Fruit fly (Drosophila melanogaster): ENCODE results near the gene CG7168.
A peak's percentile ranks its signal among the peaks of the same experiment; 100 is the strongest.

The CG7168 gene

dm6 chr3R:18191867-18192266 is 34.0 kb downstream of the CG7168 start, which contains the start of gene CG14313 (continued):
- no peak for TF ChIP-seq CG8765 (GFP tag; IDR thresholded peaks at IDR 0.05)
- no peak for TF ChIP-seq Gsc (GFP tag; IDR thresholded peaks at IDR 0.05)
- TF ChIP-seq CG42726 (GFP tag; IDR thresholded peaks at IDR 0.05; ENCODE audit: partially characterized antibody) = no peak
- peak; percentile 7; the same call in 1 of the 2 replicates for TF ChIP-seq amos (GFP tag; IDR thresholded peaks at IDR 0.05; ENCODE audit: partially characterized antibody)
- no peak for TF ChIP-seq scrt (GFP tag; optimal IDR thresholded peaks at IDR 0.05)
- no peak for TF ChIP-seq CG17802 (tag; optimal IDR thresholded peaks at IDR 0.05)
- TF ChIP-seq Aef1 (GFP tag; IDR thresholded peaks at IDR 0.05) = no peak

- TF ChIP-seq CG9932 (GFP tag; IDR thresholded peaks at IDR 0.05) = peak; percentile 97
- TF ChIP-seq CkIIα-i1 (GFP tag; IDR thresholded peaks at IDR 0.05) = peak; percentile 16; the same call in 1 of the 2 replicates
- TF ChIP-seq CG3847 (GFP tag; IDR thresholded peaks at IDR 0.05) = peak; percentile 95
- TF ChIP-seq CG10147 (GFP tag; optimal IDR thresholded peaks at IDR 0.05) = peak; percentile 88
- TF ChIP-seq lilli (GFP tag; optimal IDR thresholded peaks at IDR 0.05) = peak; percentile 84
- TF ChIP-seq fu2 (GFP tag; optimal IDR thresholded peaks at IDR 0.05) = peak; percentile 62
- no peak for TF ChIP-seq bowl (GFP tag; IDR thresholded peaks at IDR 0.05)
- no peak for TF ChIP-seq CG1024 (GFP tag; IDR thresholded peaks at IDR 0.05)
- TF ChIP-seq CG10565 (GFP tag; optimal IDR thresholded peaks at IDR 0.05) = peak; percentile 41
- TF ChIP-seq tna (GFP tag; IDR thresholded peaks at IDR 0.05; ENCODE audit: partially characterized antibody) = no peak
- peak; percentile 70 for TF ChIP-seq gt (GFP tag; IDR thresholded peaks at IDR 0.05)
- TF ChIP-seq jigr1 (GFP tag; IDR thresholded peaks at IDR 0.05) = peak; percentile 56; the same call in 1 of the 3 replicates
- TF ChIP-seq CG8388 (GFP tag; optimal IDR thresholded peaks at IDR 0.05) = peak; percentile 80
- peak; percentile 93 for TF ChIP-seq CG30403 (GFP tag; optimal IDR thresholded peaks at IDR 0.05)
- TF ChIP-seq mld (GFP tag; IDR thresholded peaks at IDR 0.05; ENCODE audit: partially characterized antibody) = no peak
- TF ChIP-seq exex (tag; optimal IDR thresholded peaks at IDR 0.05) = peak; percentile 61
- no peak for TF ChIP-seq Trl (optimal IDR thresholded peaks at IDR 0.05)
- TF ChIP-seq Trl (GFP tag; optimal IDR thresholded peaks at IDR 0.05) = peak; percentile 19
- TF ChIP-seq CG3281 (GFP tag; optimal IDR thresholded peaks at IDR 0.05) = peak; percentile 90
- peak; percentile 81 for TF ChIP-seq CG6689 (GFP tag; IDR thresholded peaks at IDR 0.05)
- peak; percentile 99 for TF ChIP-seq CG10267 (tag; optimal IDR thresholded peaks at IDR 0.05)
- peak; percentile 84 for TF ChIP-seq Blimp-1 (GFP tag; optimal IDR thresholded peaks at IDR 0.05)
- peak; percentile 83 for TF ChIP-seq CG31224 (GFP tag; IDR thresholded peaks at IDR 0.05)
- TF ChIP-seq Mrtf (GFP tag; IDR thresholded peaks at IDR 0.05) = peak; percentile 73; the same call in 1 of the 3 replicates
- TF ChIP-seq CG14441 (GFP tag; IDR thresholded peaks at IDR 0.05) = peak; percentile 82; the same call in 1 of the 2 replicates
- no peak for TF ChIP-seq Hey (tag; optimal IDR thresholded peaks at IDR 0.05)
- TF ChIP-seq tap (tag; optimal IDR thresholded peaks at IDR 0.05) = peak; percentile 52
- TF ChIP-seq CG10366 (GFP tag; IDR thresholded peaks at IDR 0.05) = peak; percentile 82
- TF ChIP-seq gcm2 (GFP tag; optimal IDR thresholded peaks at IDR 0.05) = peak; percentile 62
- no peak for TF ChIP-seq emc (GFP tag; optimal IDR thresholded peaks at IDR 0.05)
- TF ChIP-seq bcd (GFP tag; optimal IDR thresholded peaks at IDR 0.05) = peak; percentile 90
- TF ChIP-seq CG14050 (GFP tag; IDR thresholded peaks at IDR 0.05) = peak; percentile 69
- peak; percentile 90 for TF ChIP-seq al (GFP tag; IDR thresholded peaks at IDR 0.05)
- TF ChIP-seq CG7963 (GFP tag; IDR thresholded peaks at IDR 0.05; ENCODE audit: partially characterized antibody) = no peak
- TF ChIP-seq D19A (tag; optimal IDR thresholded peaks at IDR 0.05) = peak; percentile 76
- peak in 1 of 2 experiments; percentile 76 for TF ChIP-seq Eip74EF (GFP tag; optimal IDR thresholded peaks at IDR 0.05)
- TF ChIP-seq nerfin-2 (GFP tag; IDR thresholded peaks at IDR 0.05; ENCODE audit: partially characterized antibody) = no peak
- no peak for TF ChIP-seq br (optimal IDR thresholded peaks at IDR 0.05)
- peak; percentile 67 for TF ChIP-seq Hand (GFP tag; optimal IDR thresholded peaks at IDR 0.05)
- TF ChIP-seq CG6854 (GFP tag; optimal IDR thresholded peaks at IDR 0.05) = peak; percentile 61
- TF ChIP-seq CG4328 (GFP tag; optimal IDR thresholded peaks at IDR 0.05) = peak; percentile 78
- TF ChIP-seq sob (GFP tag; IDR thresholded peaks at IDR 0.05) = peak; percentile 97
- TF ChIP-seq bsh (GFP tag; optimal IDR thresholded peaks at IDR 0.05) = peak in 1 of 2 experiments; percentile 85
Observed at dm6 chr3R:18188702-18189125, 37.2 kb downstream of the CG7168 start, which contains the start of the genes CG12321 and MED17. CG12321 (minus strand) TSS chr3R:18188707. MED17 (plus strand) TSS chr3R:18189072.

Measured in whole organism, embryonic.